Worm (Caenorhabditis elegans): ENCODE measurements around the gene gstk-1.

The gstk-1 gene

DNA sequence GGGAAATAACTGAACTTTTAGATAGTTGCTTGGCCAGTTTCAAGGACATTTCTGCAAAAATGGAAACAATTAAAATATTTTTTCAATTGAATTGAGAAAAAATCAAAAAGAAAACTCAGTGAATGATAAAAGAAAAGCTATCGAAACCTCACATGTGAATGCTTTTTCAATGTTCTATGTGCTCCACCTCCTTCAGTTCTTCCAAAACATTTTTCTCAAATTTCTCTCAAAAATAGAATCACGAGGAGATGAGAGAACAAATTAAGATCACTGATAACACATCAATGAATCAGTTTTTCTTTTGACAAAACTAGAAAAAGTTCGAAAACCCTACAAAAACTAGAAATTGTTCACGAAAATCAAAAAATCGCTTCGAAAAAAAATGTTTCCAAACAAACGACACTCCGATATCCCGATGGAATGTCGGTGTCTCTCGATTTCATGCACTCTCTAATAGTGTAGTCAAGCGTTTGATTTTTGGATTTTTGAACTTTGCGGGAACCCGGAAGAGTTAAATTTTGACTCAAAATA is 30.2 kb downstream of the gstk-1 start, which contains the start of gene ZK1320.9:
ZK1320.9 (minus strand) TSS at position 51 of the 531 bp plus-strand sequence.
- TF ChIP-seq tbx-11 (GFP tag; IDR thresholded peaks at IDR 0.05) (no peak), hmbx-1 (tag; optimal IDR thresholded peaks at IDR 0.05) (no peak), sea-1 (GFP tag; conservative IDR thresholded peaks at IDR 0.05) (no peak), ets-7 (tag; optimal IDR thresholded peaks at IDR 0.05) (no peak), pes-1 (GFP tag; IDR thresholded peaks at IDR 0.05) (no peak), aly-1 (tag; optimal IDR thresholded peaks at IDR 0.05) (no peak), hmg-4 (GFP tag; optimal IDR thresholded peaks at IDR 0.05) (no peak), F13C5.2 (tag; optimal IDR thresholded peaks at IDR 0.05) (no peak), tra-4 (tag; optimal IDR thresholded peaks at IDR 0.05) (no peak), B0310.2 (tag; optimal IDR thresholded peaks at IDR 0.05) (no peak), ceh-13 (GFP tag; optimal IDR thresholded peaks at IDR 0.05) (no peak), tbx-37 (GFP tag; conservative IDR thresholded peaks at IDR 0.05) (no peak), ama-1 (optimal IDR thresholded peaks at IDR 0.05) (no peak), ceh-36 (tag; optimal IDR thresholded peaks at IDR 0.05) (no peak), hnd-1 (tag; optimal IDR thresholded peaks at IDR 0.05) (no peak), flt-1 (GFP tag; IDR thresholded peaks at IDR 0.05) (no peak), scrt-1 (GFP tag; IDR thresholded peaks at IDR 0.05) (no peak)

DNA sequence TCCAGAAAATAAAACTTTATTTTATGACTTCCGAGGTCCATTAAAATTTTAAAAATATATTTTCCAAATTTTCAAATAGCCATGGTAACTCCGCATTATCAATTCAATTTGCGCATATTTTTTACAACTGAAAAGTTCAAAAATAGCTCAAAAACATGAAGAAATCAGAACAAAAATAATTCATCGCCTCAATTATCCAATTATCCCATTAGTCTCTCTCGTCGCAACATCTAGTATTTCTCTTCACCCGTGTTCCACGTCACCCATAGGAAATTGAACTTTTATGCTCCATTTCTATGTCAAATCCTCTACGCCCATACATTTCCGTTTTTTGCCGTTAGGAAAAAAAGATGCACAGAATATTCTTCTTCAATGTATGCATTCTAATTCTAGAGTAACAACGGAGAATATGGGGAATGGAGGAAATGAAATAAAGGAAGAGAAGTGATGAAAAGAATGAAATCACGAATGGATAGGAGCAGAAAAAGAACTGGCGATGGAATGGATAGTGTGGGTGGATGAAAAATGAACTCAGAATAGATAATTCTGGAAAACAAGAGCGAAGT is 33.6 kb downstream of the gstk-1 start:
- TF ChIP-seq F13C5.2 (tag; optimal IDR thresholded peaks at IDR 0.05) (no peak), pes-1 (GFP tag; IDR thresholded peaks at IDR 0.05) (no peak), ceh-36 (tag; optimal IDR thresholded peaks at IDR 0.05) (no peak), tbx-11 (GFP tag; IDR thresholded peaks at IDR 0.05) (no peak), tra-4 (tag; optimal IDR thresholded peaks at IDR 0.05) (no peak), hmbx-1 (tag; optimal IDR thresholded peaks at IDR 0.05) (no peak), aly-1 (tag; optimal IDR thresholded peaks at IDR 0.05) (no peak), B0310.2 (tag; optimal IDR thresholded peaks at IDR 0.05) (no peak), ceh-13 (GFP tag; optimal IDR thresholded peaks at IDR 0.05) (no peak), hmg-4 (GFP tag; optimal IDR thresholded peaks at IDR 0.05) (no peak), ets-7 (tag; optimal IDR thresholded peaks at IDR 0.05) (no peak), tbx-37 (GFP tag; conservative IDR thresholded peaks at IDR 0.05) (no peak), sea-1 (GFP tag; conservative IDR thresholded peaks at IDR 0.05) (no peak)

DNA sequence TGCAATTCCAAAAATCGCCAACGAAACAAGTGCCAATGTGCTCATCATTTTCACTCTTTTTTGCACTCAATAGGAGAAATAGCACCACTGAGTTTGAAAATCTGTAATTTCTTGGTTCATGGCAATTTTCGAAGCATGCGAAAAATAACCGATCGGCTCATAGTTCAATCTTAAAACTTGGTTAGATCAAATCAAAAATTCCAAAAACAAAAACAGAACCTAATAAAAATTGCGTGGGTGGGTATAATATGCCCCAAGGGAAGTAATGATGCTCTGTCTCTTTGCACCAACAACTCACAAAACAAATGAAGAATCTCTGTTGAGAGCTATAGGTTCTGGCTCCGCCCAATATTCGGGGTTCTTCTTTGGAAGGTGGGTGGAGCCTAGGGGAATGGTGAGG is 35.3 kb downstream of the gstk-1 start, which contains the start of gene nlp-11:
nlp-11 (minus strand) TSS at position 101 of the 400 bp plus-strand sequence.
- TF ChIP-seq ama-1 (optimal IDR thresholded peaks at IDR 0.05) (no peak), hnd-1 (tag; optimal IDR thresholded peaks at IDR 0.05) (no peak), flt-1 (GFP tag; IDR thresholded peaks at IDR 0.05) (no peak), F13C5.2 (tag; optimal IDR thresholded peaks at IDR 0.05) (no peak), aly-1 (tag; optimal IDR thresholded peaks at IDR 0.05) (no peak), pes-1 (GFP tag; IDR thresholded peaks at IDR 0.05) (no peak), tra-4 (tag; optimal IDR thresholded peaks at IDR 0.05) (no peak), sea-1 (GFP tag; conservative IDR thresholded peaks at IDR 0.05) (no peak), tbx-37 (GFP tag; conservative IDR thresholded peaks at IDR 0.05) (no peak), ets-7 (tag; optimal IDR thresholded peaks at IDR 0.05) (no peak), hmbx-1 (tag; optimal IDR thresholded peaks at IDR 0.05) (no peak), scrt-1 (GFP tag; IDR thresholded peaks at IDR 0.05) (no peak), ceh-13 (GFP tag; optimal IDR thresholded peaks at IDR 0.05) (no peak), ceh-36 (tag; optimal IDR thresholded peaks at IDR 0.05) (no peak), hmg-4 (GFP tag; optimal IDR thresholded peaks at IDR 0.05) (no peak), tbx-11 (GFP tag; IDR thresholded peaks at IDR 0.05) (no peak)

DNA sequence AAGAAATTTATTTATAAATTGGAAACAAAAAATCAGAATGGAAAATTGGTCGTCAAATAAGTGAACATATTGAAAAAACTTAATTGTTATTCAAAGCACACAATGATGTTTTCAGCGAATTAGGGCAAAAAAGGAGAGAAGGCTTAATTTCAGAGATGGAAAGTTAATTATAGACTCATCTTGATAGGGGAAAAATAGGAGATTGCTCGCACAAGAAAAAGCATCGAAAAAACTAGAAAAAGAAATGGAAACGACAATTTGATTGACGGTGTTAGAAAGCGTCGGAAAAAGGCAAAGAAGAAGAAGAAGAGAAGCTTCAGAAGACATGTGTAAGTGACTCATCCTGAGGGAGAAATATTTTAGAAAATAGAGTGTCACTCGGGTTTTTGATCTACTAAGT is 39.4 kb downstream of the gstk-1 start:
- TF ChIP-seq flt-1 (GFP tag; IDR thresholded peaks at IDR 0.05) (no peak), scrt-1 (GFP tag; IDR thresholded peaks at IDR 0.05) (no peak), tbx-37 (GFP tag; conservative IDR thresholded peaks at IDR 0.05) (no peak), F13C5.2 (tag; optimal IDR thresholded peaks at IDR 0.05) (no peak), B0310.2 (tag; optimal IDR thresholded peaks at IDR 0.05) (no peak)

DNA sequence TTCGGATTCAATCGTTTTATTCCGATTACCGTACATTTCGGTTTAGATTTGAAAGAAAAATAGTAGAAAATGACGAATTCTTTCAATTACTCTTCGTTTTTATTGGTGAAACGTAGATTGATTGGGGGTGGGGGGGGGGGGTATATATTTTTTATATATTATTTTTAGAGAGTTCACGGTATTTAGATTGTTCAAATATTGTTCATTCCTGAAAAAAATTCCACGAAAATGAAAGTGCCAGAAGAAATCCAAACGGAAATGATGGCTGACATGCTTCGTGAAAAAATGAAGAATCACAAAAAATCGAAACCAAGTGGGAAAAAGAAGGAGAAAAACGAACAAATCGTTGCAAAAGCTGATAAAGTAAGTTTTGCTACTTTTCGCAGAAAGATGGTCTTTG is 43.9 kb downstream of the gstk-1 start, which contains the start of the genes Y53C12A.8 and Y53C12A.7:
Y53C12A.8 (minus strand) TSS at position 101 of the 400 bp plus-strand sequence.
Y53C12A.7 (plus strand) TSS at position 181 of the 400 bp plus-strand sequence.
- TF ChIP-seq ceh-36 (tag; optimal IDR thresholded peaks at IDR 0.05) (no peak), ceh-13 (GFP tag; optimal IDR thresholded peaks at IDR 0.05) (no peak), hmg-4 (GFP tag; optimal IDR thresholded peaks at IDR 0.05) (no peak), aly-1 (tag; optimal IDR thresholded peaks at IDR 0.05) (no peak), hmbx-1 (tag; optimal IDR thresholded peaks at IDR 0.05) (no peak), tbx-11 (GFP tag; IDR thresholded peaks at IDR 0.05) (no peak), tra-4 (tag; optimal IDR thresholded peaks at IDR 0.05) (no peak), tbx-37 (GFP tag; conservative IDR thresholded peaks at IDR 0.05) (no peak), B0310.2 (tag; optimal IDR thresholded peaks at IDR 0.05) (no peak)

DNA sequence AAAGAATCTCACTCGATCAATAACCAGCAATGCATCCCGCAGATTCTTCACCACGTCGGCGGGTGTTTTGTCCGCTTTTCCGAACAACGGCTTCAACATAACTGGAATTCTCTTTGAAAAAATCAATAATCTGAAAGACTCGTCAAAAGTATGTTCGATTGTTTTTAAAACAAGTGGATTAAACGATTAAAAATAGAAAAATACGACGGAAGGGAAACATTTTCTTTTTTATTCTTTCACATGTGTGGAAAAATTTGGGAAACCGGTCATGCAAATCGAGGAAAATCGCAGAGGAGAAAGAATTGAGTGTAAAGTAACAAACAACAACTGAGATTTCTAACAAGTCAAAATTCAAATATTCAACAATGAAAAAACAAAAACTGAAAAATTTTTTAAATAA is 47.1 kb downstream of the gstk-1 start, which contains the start of gene mop-25.2:
mop-25.2 (minus strand) TSS at position 101 of the 400 bp plus-strand sequence.
- TF ChIP-seq scrt-1 (GFP tag; IDR thresholded peaks at IDR 0.05) (no peak), B0310.2 (tag; optimal IDR thresholded peaks at IDR 0.05) (no peak), F13C5.2 (tag; optimal IDR thresholded peaks at IDR 0.05) (no peak), hmbx-1 (tag; optimal IDR thresholded peaks at IDR 0.05) (no peak), ceh-36 (tag; optimal IDR thresholded peaks at IDR 0.05) (no peak), sea-1 (GFP tag; conservative IDR thresholded peaks at IDR 0.05) (no peak), tbx-37 (GFP tag; conservative IDR thresholded peaks at IDR 0.05) (no peak), tbx-11 (GFP tag; IDR thresholded peaks at IDR 0.05) (no peak), hmg-4 (GFP tag; optimal IDR thresholded peaks at IDR 0.05) (no peak), ceh-13 (GFP tag; optimal IDR thresholded peaks at IDR 0.05) (no peak), ets-7 (tag; optimal IDR thresholded peaks at IDR 0.05) (no peak), aly-1 (tag; optimal IDR thresholded peaks at IDR 0.05) (no peak), hnd-1 (tag; optimal IDR thresholded peaks at IDR 0.05) (no peak), ama-1 (optimal IDR thresholded peaks at IDR 0.05) (no peak), flt-1 (GFP tag; IDR thresholded peaks at IDR 0.05) (no peak), pes-1 (GFP tag; IDR thresholded peaks at IDR 0.05) (no peak), tra-4 (tag; optimal IDR thresholded peaks at IDR 0.05) (no peak)

DNA sequence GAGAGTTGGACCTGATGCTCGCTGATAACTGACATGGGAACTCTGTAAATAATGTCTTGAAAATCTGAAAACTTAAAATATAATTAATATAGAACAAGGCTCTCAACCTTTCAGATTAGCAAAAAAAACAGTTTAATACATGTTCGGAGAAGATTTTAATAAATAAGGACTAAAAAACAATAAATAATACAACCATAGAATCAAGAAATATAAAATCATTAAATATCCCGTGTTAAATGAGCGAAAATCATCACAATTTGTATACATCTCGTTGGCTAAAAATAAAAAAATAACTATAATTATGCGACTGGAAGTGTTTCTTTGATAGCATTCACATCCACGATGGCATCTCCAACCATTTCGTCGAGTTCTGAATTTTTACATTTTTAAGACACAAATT is 48.2 kb downstream of the gstk-1 start, which contains the start of gene Y53C12A.10:
Y53C12A.10 (minus strand) TSS at position 101 of the 400 bp plus-strand sequence.
- TF ChIP-seq ceh-36 (tag; optimal IDR thresholded peaks at IDR 0.05) (no peak), tbx-37 (GFP tag; conservative IDR thresholded peaks at IDR 0.05) (no peak), aly-1 (tag; optimal IDR thresholded peaks at IDR 0.05) (no peak), tra-4 (tag; optimal IDR thresholded peaks at IDR 0.05) (no peak), F13C5.2 (tag; optimal IDR thresholded peaks at IDR 0.05) (no peak)

All from whole organism, early embryonic.